Fruit fly (Drosophila melanogaster): Measurements from ENCODE around the gene CG2211.
A peak's percentile ranks its signal among the peaks of the same experiment; 100 is the strongest.

Gene CG2211

DNA sequence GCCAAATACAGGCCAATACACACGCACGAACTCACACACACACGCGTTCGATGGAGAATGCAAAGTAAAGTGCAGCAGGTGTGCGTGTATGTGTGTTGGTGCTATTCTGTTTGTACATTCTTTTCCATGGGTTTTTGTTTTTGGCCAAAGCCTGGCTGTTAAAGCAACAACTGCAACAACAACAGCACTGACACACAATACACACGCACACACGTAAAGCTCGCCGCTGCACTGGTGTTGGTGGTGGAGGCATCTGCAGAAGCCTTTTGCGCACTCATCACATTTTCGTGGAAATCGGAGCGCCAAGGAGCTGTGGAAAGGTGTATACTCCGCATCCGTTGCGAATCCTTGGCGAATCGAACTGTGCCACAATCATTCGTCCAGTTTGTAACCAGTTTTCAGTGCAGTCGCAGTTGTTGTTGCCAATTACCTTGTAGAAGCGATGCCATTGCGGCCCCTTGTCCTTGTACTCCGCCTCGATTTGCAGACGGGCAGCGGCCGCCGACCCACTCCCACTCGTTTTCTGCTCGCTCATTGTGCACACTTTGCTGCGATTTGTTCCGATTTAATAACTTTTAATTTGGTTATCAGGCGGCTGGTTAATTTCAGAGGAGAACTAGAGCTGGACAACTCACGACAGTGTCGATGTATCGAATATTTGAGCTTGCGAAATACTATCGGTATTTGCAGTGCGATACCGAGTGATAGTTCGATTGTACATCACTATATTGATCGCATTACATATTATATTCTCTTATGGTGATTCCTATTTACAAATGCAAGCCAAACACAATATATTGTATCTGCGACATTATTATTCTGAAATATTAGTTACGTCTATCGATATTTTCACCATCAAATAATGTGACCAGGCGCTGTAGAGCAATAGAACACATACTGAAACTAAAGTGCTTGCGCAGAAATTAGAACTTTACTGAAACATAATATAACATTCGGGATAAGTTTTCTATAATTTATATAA, 15.1 kb upstream of the CG2211 start (continued):
- peak; percentile 54 for TF ChIP-seq lilli (GFP tag; optimal IDR thresholded peaks at IDR 0.05)
- TF ChIP-seq CG3065 (GFP tag; optimal IDR thresholded peaks at IDR 0.05) = no peak
- TF ChIP-seq cato (GFP tag; optimal IDR thresholded peaks at IDR 0.05; ENCODE audit: borderline replicate concordance) = peak; percentile 4
- no peak for TF ChIP-seq tll (GFP tag; optimal IDR thresholded peaks at IDR 0.05)
- TF ChIP-seq MTF-1 (GFP tag; optimal IDR thresholded peaks at IDR 0.05; ENCODE audit: borderline replicate concordance) = no peak
- TF ChIP-seq Hand (GFP tag; optimal IDR thresholded peaks at IDR 0.05) = no peak
- TF ChIP-seq pan (optimal IDR thresholded peaks at IDR 0.05) = no peak
- TF ChIP-seq pan (GFP tag; optimal IDR thresholded peaks at IDR 0.05 in 1 of 2, IDR thresholded peaks at IDR 0.05 in 1 of 2) = no peak
- no peak for TF ChIP-seq Oaz (GFP tag; IDR thresholded peaks at IDR 0.05)
- TF ChIP-seq Vsx1 (GFP tag; optimal IDR thresholded peaks at IDR 0.05) = no peak
- peak; percentile 74 for TF ChIP-seq CG1603 (tag; optimal IDR thresholded peaks at IDR 0.05)
- TF ChIP-seq toy (GFP tag; IDR thresholded peaks at IDR 0.05) = no peak
- TF ChIP-seq CG7271 (tag; optimal IDR thresholded peaks at IDR 0.05) = no peak
- TF ChIP-seq CG1792 (GFP tag; optimal IDR thresholded peaks at IDR 0.05) = no peak
- TF ChIP-seq zen (tag; optimal IDR thresholded peaks at IDR 0.05) = peak; percentile 13
- TF ChIP-seq tin (GFP tag; optimal IDR thresholded peaks at IDR 0.05) = peak; percentile 11
- no peak for TF ChIP-seq Doc2 (GFP tag; IDR thresholded peaks at IDR 0.05)
- peak; percentile 90 for TF ChIP-seq Ets65A (GFP tag)
- TF ChIP-seq CG16779 (GFP tag; IDR thresholded peaks at IDR 0.05) = no peak
- TF ChIP-seq CG4707 (GFP tag; optimal IDR thresholded peaks at IDR 0.05) = no peak
- no peak for TF ChIP-seq wek (GFP tag; optimal IDR thresholded peaks at IDR 0.05)
- peak; percentile 40 for TF ChIP-seq jumu (GFP tag; optimal IDR thresholded peaks at IDR 0.05)
- TF ChIP-seq Usf (GFP tag; optimal IDR thresholded peaks at IDR 0.05) = no peak
- TF ChIP-seq unpg (GFP tag; optimal IDR thresholded peaks at IDR 0.05) = no peak
- TF ChIP-seq Dp (GFP tag; optimal IDR thresholded peaks at IDR 0.05) = peak; percentile 32
- no peak for TF ChIP-seq hkb (optimal IDR thresholded peaks at IDR 0.05)
- TF ChIP-seq hkb (GFP tag; IDR thresholded peaks at IDR 0.05) = no peak
- peak; percentile 33 for TF ChIP-seq az2 (GFP tag; optimal IDR thresholded peaks at IDR 0.05)
- no peak for TF ChIP-seq Asciz (GFP tag; optimal IDR thresholded peaks at IDR 0.05)
- TF ChIP-seq zfh1 (GFP tag; IDR thresholded peaks at IDR 0.05) = no peak
- peak; percentile 15 for TF ChIP-seq scrt (GFP tag; optimal IDR thresholded peaks at IDR 0.05)
- TF ChIP-seq CG4730 (GFP tag; IDR thresholded peaks at IDR 0.05) = no peak
- TF ChIP-seq chif (GFP tag; optimal IDR thresholded peaks at IDR 0.05) = no peak
- TF ChIP-seq Max (GFP tag; optimal IDR thresholded peaks at IDR 0.05) = peak; percentile 20
- TF ChIP-seq ato (GFP tag; IDR thresholded peaks at IDR 0.05; ENCODE audit: partially characterized antibody) = peak; percentile 98
- peak; percentile 0 for TF ChIP-seq Oli (tag; optimal IDR thresholded peaks at IDR 0.05)
- no peak for TF ChIP-seq CG14667 (GFP tag; IDR thresholded peaks at IDR 0.05)
- no peak for TF ChIP-seq dmrt11E (tag; optimal IDR thresholded peaks at IDR 0.05)
- TF ChIP-seq CoRest (tag; optimal IDR thresholded peaks at IDR 0.05) = peak; percentile 69
- TF ChIP-seq fru (optimal IDR thresholded peaks at IDR 0.05) = no peak
- peak; percentile 59 for TF ChIP-seq CG13894 (tag; optimal IDR thresholded peaks at IDR 0.05)
- peak; percentile 19 for TF ChIP-seq tap (tag; optimal IDR thresholded peaks at IDR 0.05)
- peak; percentile 13 for TF ChIP-seq CG12769 (tag; optimal IDR thresholded peaks at IDR 0.05)
- TF ChIP-seq CG31365 (tag; optimal IDR thresholded peaks at IDR 0.05) = no peak
- no peak for TF ChIP-seq sqz (GFP tag; optimal IDR thresholded peaks at IDR 0.05)
- no peak for TF ChIP-seq Ravus (GFP tag; IDR thresholded peaks at IDR 0.05)
- peak; percentile 57 for TF ChIP-seq CG6272 (GFP tag; IDR thresholded peaks at IDR 0.05)
- peak; percentile 36 for TF ChIP-seq Bdp1 (GFP tag; optimal IDR thresholded peaks at IDR 0.05)
- no peak for TF ChIP-seq CG17328 (GFP tag; IDR thresholded peaks at IDR 0.05)

All from whole organism, embryonic.